Worm (Caenorhabditis elegans) whole organism, mixed stage, embryonic: ENCODE data around the gene nhr-182.

Source experiments
- bed-3 ChIP-seq: fragments of 200-800 bp; sonication (Bioruptor generic); optimal IDR thresholded peaks from 3 replicates; lab custom pipeline; 2018; ENCODE audit warnings: mild to moderate bottlenecking, missing genetic modification characterization, moderate library complexity, missing compliant biosample characterization
- ces-1 ChIP-seq: fragments of 150-350 bp; optimal IDR thresholded peaks from 2 replicates; lab custom pipeline; 2014; ENCODE audit warnings: missing biosample characterization, missing genetic modification reagents, missing genetic modification characterization
- elt-3 ChIP-seq: fragments of 150-350 bp; optimal IDR thresholded peaks from 2 replicates; lab custom pipeline; 2014; ENCODE audit warnings: missing biosample characterization, missing genetic modification characterization
- mep-1 ChIP-seq: fragments of 150-350 bp; optimal IDR thresholded peaks from 2 replicates; lab custom pipeline; 2017; ENCODE audit warnings: missing biosample characterization, missing genetic modification reagents, missing genetic modification characterization, inconsistent platforms
- nhr-237 ChIP-seq: fragments of 150-350 bp; optimal IDR thresholded peaks from 2 replicates; lab custom pipeline; 2014; ENCODE audit warnings: missing biosample characterization, missing genetic modification characterization
- nhr-76 ChIP-seq: sonication (generic microtip); optimal IDR thresholded peaks from 2 replicates; lab custom pipeline; 2017; ENCODE audit warnings: missing biosample characterization, missing genetic modification characterization
- pha-4 ChIP-seq: fragments of 150-350 bp; optimal IDR thresholded peaks from 2 replicates; lab custom pipeline; 2018; ENCODE audit warnings: missing biosample characterization, missing genetic modification reagents, missing genetic modification characterization
- sptf-1 ChIP-seq: sonication (generic microtip); optimal IDR thresholded peaks from 2 replicates; lab custom pipeline; 2017; ENCODE audit warnings: mild to moderate bottlenecking, missing genetic modification characterization, moderate library complexity, missing compliant biosample characterization
- tbx-8 ChIP-seq: fragments of 200-800 bp; sonication (Bioruptor generic); optimal IDR thresholded peaks from 2 replicates; lab custom pipeline; 2018; ENCODE audit warnings: mild to moderate bottlenecking, missing genetic modification characterization, moderate library complexity, missing compliant biosample characterization
- unc-39 ChIP-seq: fragments of 150-350 bp; optimal IDR thresholded peaks from 2 replicates; lab custom pipeline; 2014; ENCODE audit warnings: missing biosample characterization, missing genetic modification characterization

DNA sequence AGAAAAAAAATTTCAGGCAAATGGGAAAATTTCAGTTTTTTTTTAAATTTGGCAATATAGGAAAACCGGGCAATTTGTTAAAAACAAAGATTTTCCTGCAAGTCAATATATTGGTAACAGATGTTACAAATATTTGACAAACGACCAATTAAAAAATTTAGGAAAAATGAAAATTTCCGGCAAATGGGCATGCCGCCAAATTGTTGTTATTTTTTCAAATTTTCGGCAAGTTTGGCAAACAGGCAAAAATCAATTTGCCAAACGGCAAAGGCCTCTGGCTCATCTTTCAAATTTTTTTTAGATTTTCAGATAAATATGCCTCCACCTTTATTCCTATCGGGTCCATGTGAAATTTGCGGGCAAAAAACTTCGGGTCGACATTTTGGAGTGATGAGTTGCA lies 38.0 kb downstream of the nhr-182 start, which contains the start of gene nhr-128:
- TF ChIP-seq sptf-1 (tag; lab: Kevin White, UChicago): no peak
- no peak for TF ChIP-seq mep-1
- no peak for TF ChIP-seq bed-3 (GFP tag; lab: Kevin White, UChicago)
- TF ChIP-seq nhr-76 (tag; lab: Kevin White, UChicago): no peak
- TF ChIP-seq unc-39 (tag; lab: Kevin White, UChicago): no peak
- no peak for TF ChIP-seq nhr-237
- no peak for TF ChIP-seq pha-4
- TF ChIP-seq ces-1: no peak
- TF ChIP-seq elt-3 (tag; lab: Kevin White, UChicago): no peak
- no peak for TF ChIP-seq tbx-8 (GFP tag; lab: Kevin White, UChicago)
